Fruit fly (Drosophila melanogaster): ENCODE results near the gene Vinc.

dm6 chrX:2251688-2252087 lies 29.3 kb upstream of the Vinc start, which contains the start of gene CG3191:
- TF ChIP-seq psq (optimal IDR thresholded peaks at IDR 0.05) (no peak), Myc (optimal IDR thresholded peaks at IDR 0.05) (no peak)
